Fruit fly (Drosophila melanogaster) ovary, adult (tissue): Measurements from ENCODE around the gene lin-28.

Experiments
- CG17801 ChIP-seq: fragments of 200-800 bp; optimal IDR thresholded peaks from 2 replicates; lab custom pipeline; 2019; ENCODE audit warnings: missing biosample characterization, mild to moderate bottlenecking, missing genetic modification characterization, moderate library complexity; ENCODE audit not compliant: partially characterized antibody

lin-28 gene

dm6 chr3L:5654403-5654883 is at the start of gene lin-28:
TSS of gene lin-28 (plus strand) at chr3L:5654681.
- no peak for TF ChIP-seq CG17801

- TF ChIP-seq CG17801 = no peak
These were observed 46.4 kb upstream of the lin-28 start, which contains the start of gene Eaf6 for dm6 chr3L:5608128-5608527. TSS of gene Eaf6 (minus strand) at chr3L:5608300.

- no peak for TF ChIP-seq CG17801
These were observed 45.6 kb upstream of the lin-28 start for dm6 chr3L:5608786-5609370.

- no peak for TF ChIP-seq CG17801
These were observed 45.0 kb upstream of the lin-28 start for dm6 chr3L:5609493-5609892.

dm6 chr3L:5610582-5610981 is 43.9 kb upstream of the lin-28 start:
- peak; percentile 7 for TF ChIP-seq CG17801

- no peak for TF ChIP-seq CG17801
These were observed 42.7 kb upstream of the lin-28 start for dm6 chr3L:5611732-5612250.

- no peak for TF ChIP-seq CG17801
These were observed 38.7 kb upstream of the lin-28 start for dm6 chr3L:5615744-5616143.

dm6 chr3L:5616472-5616871 is 38.0 kb upstream of the lin-28 start:
- no peak for TF ChIP-seq CG17801

- no peak for TF ChIP-seq CG17801
These were observed 37.1 kb upstream of the lin-28 start for dm6 chr3L:5617395-5617794.

dm6 chr3L:5618697-5619096 is 35.8 kb upstream of the lin-28 start:
- TF ChIP-seq CG17801 = no peak

dm6 chr3L:5621506-5621905 is 33.0 kb upstream of the lin-28 start:
- no peak for TF ChIP-seq CG17801

- TF ChIP-seq CG17801 = no peak
These were observed 32.6 kb upstream of the lin-28 start for dm6 chr3L:5621908-5622307.

dm6 chr3L:5623296-5623695 is 31.2 kb upstream of the lin-28 start:
- TF ChIP-seq CG17801 = no peak

dm6 chr3L:5625121-5625667 is 29.3 kb upstream of the lin-28 start:
- TF ChIP-seq CG17801 = no peak

- TF ChIP-seq CG17801 = no peak
These were observed 28.0 kb upstream of the lin-28 start for dm6 chr3L:5626465-5626864.

dm6 chr3L:5627816-5628215 is 26.7 kb upstream of the lin-28 start:
- TF ChIP-seq CG17801 = no peak

dm6 chr3L:5630176-5630583 is 24.3 kb upstream of the lin-28 start:
- TF ChIP-seq CG17801 = no peak

- TF ChIP-seq CG17801 = no peak
These were observed 23.8 kb upstream of the lin-28 start, which contains the start of gene Blimp-1 for dm6 chr3L:5630608-5631080. TSS of gene Blimp-1 (plus strand) at chr3L:5630983.
